Worm (Caenorhabditis elegans): ENCODE results near the gene ekl-6.

- no peak for TF ChIP-seq lsy-2 (tag; optimal IDR thresholded peaks at IDR 0.05)
- TF ChIP-seq unc-62 (GFP tag; optimal IDR thresholded peaks at IDR 0.05) = no peak
- TF ChIP-seq ztf-11 (tag; optimal IDR thresholded peaks at IDR 0.05) = no peak
Observed at ce11 chrIII:10085983-10086382, 21.8 kb downstream of the ekl-6 start, which contains the start of gene T16H12.2.

Measured in whole organism, mixed stage, embryonic.